Worm (Caenorhabditis elegans) whole organism, L1 larva: ENCODE results near the gene Y71H2AM.1.
A peak's percentile ranks its signal among the peaks of the same experiment; 100 is the strongest.
"Not testable (repeated sequence)": the region's sequence is repeated elsewhere in the genome, so short reads cannot be mapped to it uniquely, and the experiment has no call there.

Source experiments
- C16A3.4 ChIP-seq: fragments of 150-350 bp; optimal IDR thresholded peaks from 2 replicates; lab custom pipeline; 2014; ENCODE audit warnings: missing biosample characterization, missing genetic modification characterization
- C34B4.2 ChIP-seq: sonication (generic microtip); optimal IDR thresholded peaks from 2 replicates; lab custom pipeline; 2017; ENCODE audit warnings: mild to moderate bottlenecking, missing genetic modification characterization, missing compliant biosample characterization
- Y116A8C.19 ChIP-seq: sonication (generic microtip); optimal IDR thresholded peaks from 2 replicates; lab custom pipeline; 2016; ENCODE audit warnings: missing compliant biosample characterization, missing genetic modification characterization, borderline replicate concordance
- alr-1 ChIP-seq: fragments of 200-800 bp; sonication (Bioruptor generic); optimal IDR thresholded peaks from 2 replicates; lab custom pipeline; 2018; ENCODE audit warnings: borderline replicate concordance, mild to moderate bottlenecking, missing genetic modification characterization, missing compliant biosample characterization
- aly-2 ChIP-seq: fragments of 150-350 bp; optimal IDR thresholded peaks from 2 replicates; lab custom pipeline; 2014; ENCODE audit warnings: missing biosample characterization, missing genetic modification characterization
- ceh-82 ChIP-seq, 3 experiments: fragments of 150-350 bp in 1 of 3; sonication (generic microtip) in 2 of 3; optimal IDR thresholded peaks; 2 replicates each; lab custom pipeline; 2014 to 2017; ENCODE audit warnings: missing biosample characterization in 3 of 3, missing genetic modification characterization in 3 of 3
- ceh-88 ChIP-seq: fragments of 200-800 bp; sonication (Bioruptor generic); IDR thresholded peaks from 2 replicates; pipeline ENCODE4 v1.3.6; 2022; ENCODE audit warnings: missing genetic modification characterization, missing compliant biosample characterization
- egl-13 ChIP-seq: sonication (generic microtip); optimal IDR thresholded peaks from 2 replicates; lab custom pipeline; 2016; ENCODE audit warnings: missing genotype, missing genetic modification reagents, missing genetic modification characterization, missing compliant biosample characterization
- egl-27 ChIP-seq, 2 experiments: fragments of 150-350 bp in 1 of 2; sonication (generic microtip); optimal IDR thresholded peaks; 3 replicates each; lab custom pipeline; 2017 to 2018; ENCODE audit warnings: missing biosample characterization in 2 of 2, missing genetic modification characterization in 2 of 2, missing genetic modification reagents in 2 of 2
- elt-2 ChIP-seq: sonication (generic microtip); optimal IDR thresholded peaks from 2 replicates; lab custom pipeline; 2016; ENCODE audit warnings: missing genetic modification characterization, mild to moderate bottlenecking, inconsistent platforms, missing compliant biosample characterization, missing genetic modification reagents
- elt-3 ChIP-seq, 6 experiments: fragments of 150-350 bp in 1 of 6; sonication (generic microtip); optimal IDR thresholded peaks; 2 replicates each; lab custom pipeline; 2017 to 2018; ENCODE audit warnings: missing biosample characterization in 6 of 6, missing genetic modification characterization in 6 of 6, inconsistent platforms in 1 of 6
- ets-5 ChIP-seq: fragments of 200-800 bp; sonication (Bioruptor generic); IDR thresholded peaks from 2 replicates; pipeline ENCODE4 v1.3.6; 2022; ENCODE audit warnings: missing genetic modification characterization, missing compliant biosample characterization
- fkh-10 ChIP-seq: sonication (generic microtip); optimal IDR thresholded peaks from 2 replicates; lab custom pipeline; 2017; ENCODE audit warnings: missing biosample characterization, missing genetic modification reagents, missing genetic modification characterization
- fkh-4 ChIP-seq: sonication (generic microtip); optimal IDR thresholded peaks from 2 replicates; lab custom pipeline; 2016; ENCODE audit warnings: missing compliant biosample characterization, missing genetic modification characterization, borderline replicate concordance
- hpl-2 ChIP-seq: fragments of 150-350 bp; optimal IDR thresholded peaks from 2 replicates; lab custom pipeline; 2014; ENCODE audit warnings: missing biosample characterization, missing genetic modification reagents, missing genetic modification characterization
- irx-1 ChIP-seq: sonication (generic microtip); optimal IDR thresholded peaks from 2 replicates; lab custom pipeline; 2016; ENCODE audit warnings: missing genetic modification characterization, missing compliant biosample characterization
- isw-1 ChIP-seq: fragments of 200-800 bp; sonication (Bioruptor generic); IDR thresholded peaks from 2 replicates; pipeline ENCODE4 v1.3.6; 2022; ENCODE audit warnings: missing genetic modification characterization, missing compliant biosample characterization
- lin-13 ChIP-seq: fragments of 150-350 bp; optimal IDR thresholded peaks from 2 replicates; lab custom pipeline; 2014; ENCODE audit warnings: missing biosample characterization, missing genetic modification reagents, missing genetic modification characterization
- lin-14 ChIP-seq: fragments of 200-800 bp; sonication (Bioruptor generic); optimal IDR thresholded peaks from 2 replicates; lab custom pipeline; 2018; ENCODE audit warnings: mild to moderate bottlenecking, missing genetic modification characterization, moderate library complexity, missing compliant biosample characterization
- lin-15B ChIP-seq: fragments of 150-350 bp; sonication (generic microtip); optimal IDR thresholded peaks from 3 replicates; lab custom pipeline; 2014; ENCODE audit warnings: missing biosample characterization, missing genetic modification characterization
- lin-39 ChIP-seq: fragments of 150-350 bp; optimal IDR thresholded peaks from 2 replicates; lab custom pipeline; 2014; ENCODE audit warnings: missing biosample characterization, missing genetic modification reagents, missing genetic modification characterization
- lsy-2 ChIP-seq, 2 experiments: fragments of 150-350 bp; optimal IDR thresholded peaks; 2 replicates each; lab custom pipeline; 2014; ENCODE audit warnings: missing biosample characterization in 2 of 2, missing genetic modification characterization in 2 of 2
- mab-9 ChIP-seq: fragments of 200-800 bp; sonication (Bioruptor generic); IDR thresholded peaks from 2 replicates; pipeline ENCODE4 v1.3.6; 2022; ENCODE audit warnings: missing genetic modification reagents, missing genetic modification characterization, missing compliant biosample characterization
- mep-1 ChIP-seq: fragments of 150-350 bp; optimal IDR thresholded peaks from 2 replicates; lab custom pipeline; 2014; ENCODE audit warnings: missing biosample characterization, missing genetic modification characterization
- nhr-11 ChIP-seq: fragments of 150-350 bp; optimal IDR thresholded peaks from 2 replicates; lab custom pipeline; 2014; ENCODE audit warnings: missing biosample characterization, missing genetic modification characterization
- nhr-19 ChIP-seq: fragments of 200-800 bp; sonication (Bioruptor generic); conservative IDR thresholded peaks from 2 replicates; pipeline ENCODE4 v1.3.6; 2022; ENCODE audit warnings: missing genetic modification characterization, missing compliant biosample characterization
- nhr-237 ChIP-seq: fragments of 150-350 bp; optimal IDR thresholded peaks from 2 replicates; lab custom pipeline; 2014; ENCODE audit warnings: missing biosample characterization, missing genetic modification characterization
- nhr-28 ChIP-seq: fragments of 150-350 bp; optimal IDR thresholded peaks from 2 replicates; lab custom pipeline; 2014; ENCODE audit warnings: missing biosample characterization, missing genetic modification characterization
- nhr-47 ChIP-seq: sonication (generic microtip); optimal IDR thresholded peaks from 2 replicates; lab custom pipeline; 2016; ENCODE audit warnings: mild to moderate bottlenecking, missing genetic modification characterization, moderate library complexity, missing compliant biosample characterization
- nhr-71 ChIP-seq: sonication (generic microtip); optimal IDR thresholded peaks from 2 replicates; lab custom pipeline; 2016; ENCODE audit warnings: mild to moderate bottlenecking, missing genetic modification characterization, moderate library complexity, missing compliant biosample characterization
- nhr-76 ChIP-seq: sonication (generic microtip); optimal IDR thresholded peaks from 2 replicates; lab custom pipeline; 2017; ENCODE audit warnings: missing biosample characterization, missing genetic modification characterization
- nhr-77 ChIP-seq: fragments of 150-350 bp; optimal IDR thresholded peaks from 2 replicates; lab custom pipeline; 2014; ENCODE audit warnings: missing biosample characterization, missing genetic modification characterization
- nhr-84 ChIP-seq: sonication (generic microtip); optimal IDR thresholded peaks from 2 replicates; lab custom pipeline; 2017; ENCODE audit warnings: missing biosample characterization, missing genetic modification characterization
- nhr-90 ChIP-seq: sonication (generic microtip); optimal IDR thresholded peaks from 2 replicates; lab custom pipeline; 2016; ENCODE audit warnings: mild to moderate bottlenecking, missing genetic modification characterization, missing compliant biosample characterization; ENCODE audit not compliant: poor library complexity
- rnt-1 ChIP-seq: sonication (generic microtip); optimal IDR thresholded peaks from 2 replicates; lab custom pipeline; 2016; ENCODE audit warnings: mild to moderate bottlenecking, missing genetic modification characterization, moderate library complexity, missing compliant biosample characterization
- snu-23 ChIP-seq: sonication (generic microtip); optimal IDR thresholded peaks from 2 replicates; lab custom pipeline; 2016; ENCODE audit warnings: missing genetic modification characterization, missing compliant biosample characterization
- sox-4 ChIP-seq: sonication (generic microtip); optimal IDR thresholded peaks from 2 replicates; lab custom pipeline; 2016; ENCODE audit warnings: missing genetic modification characterization, missing compliant biosample characterization
- sptf-1 ChIP-seq: fragments of 150-350 bp; optimal IDR thresholded peaks from 2 replicates; lab custom pipeline; 2014; ENCODE audit warnings: missing biosample characterization, missing genetic modification characterization
- unc-62 ChIP-seq: fragments of 150-350 bp; optimal IDR thresholded peaks from 2 replicates; lab custom pipeline; 2014; ENCODE audit warnings: missing biosample characterization, missing genetic modification reagents, missing genetic modification characterization
- unc-86 ChIP-seq: sonication (generic microtip); optimal IDR thresholded peaks from 2 replicates; lab custom pipeline; 2016; ENCODE audit warnings: missing genetic modification characterization, missing compliant biosample characterization
- vab-15 ChIP-seq: sonication (generic microtip); optimal IDR thresholded peaks from 2 replicates; lab custom pipeline; 2017; ENCODE audit warnings: missing genotype, mild to moderate bottlenecking, missing genetic modification characterization, missing compliant biosample characterization
- xbp-1 ChIP-seq: sonication (generic microtip); optimal IDR thresholded peaks from 2 replicates; lab custom pipeline; 2016; ENCODE audit warnings: missing genetic modification characterization, missing compliant biosample characterization
- zag-1 ChIP-seq: fragments of 150-350 bp; optimal IDR thresholded peaks from 2 replicates; lab custom pipeline; 2014; ENCODE audit warnings: missing biosample characterization, missing genetic modification characterization
- ztf-4 ChIP-seq: fragments of 150-350 bp; optimal IDR thresholded peaks from 2 replicates; lab custom pipeline; 2014; ENCODE audit warnings: missing biosample characterization, missing genetic modification characterization

Gene Y71H2AM.1

DNA sequence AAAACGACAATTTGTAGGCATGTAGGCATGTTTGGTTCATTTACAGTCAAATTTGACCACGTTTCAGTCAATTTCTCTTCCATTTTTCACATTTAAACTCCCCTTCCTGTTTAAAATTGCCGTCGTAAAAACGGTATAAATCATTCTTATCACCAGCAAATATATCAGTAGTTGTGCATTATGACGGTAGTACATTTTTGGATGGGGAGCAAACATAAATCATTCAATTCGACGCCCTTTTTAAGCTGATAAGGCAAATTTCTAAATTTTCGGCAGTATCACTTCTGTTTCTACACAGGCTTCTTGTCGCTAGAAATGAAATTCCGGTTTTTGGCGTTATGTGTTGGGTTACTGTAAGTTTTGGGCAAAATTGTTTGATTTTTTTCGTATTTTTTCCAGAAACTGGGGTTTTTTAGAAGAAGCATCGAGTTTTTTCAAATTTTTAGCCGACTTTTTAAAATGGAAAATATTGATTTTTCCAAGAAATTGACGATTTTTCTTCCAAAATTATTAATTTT, 15.0 kb downstream of the Y71H2AM.1 start, which contains the start of gene H34I24.2:
TSS of gene H34I24.2 (plus strand) at position 189 of the 518 bp plus-strand sequence.
- TF ChIP-seq elt-2 (peak; percentile 23), unc-86 (no peak)

DNA sequence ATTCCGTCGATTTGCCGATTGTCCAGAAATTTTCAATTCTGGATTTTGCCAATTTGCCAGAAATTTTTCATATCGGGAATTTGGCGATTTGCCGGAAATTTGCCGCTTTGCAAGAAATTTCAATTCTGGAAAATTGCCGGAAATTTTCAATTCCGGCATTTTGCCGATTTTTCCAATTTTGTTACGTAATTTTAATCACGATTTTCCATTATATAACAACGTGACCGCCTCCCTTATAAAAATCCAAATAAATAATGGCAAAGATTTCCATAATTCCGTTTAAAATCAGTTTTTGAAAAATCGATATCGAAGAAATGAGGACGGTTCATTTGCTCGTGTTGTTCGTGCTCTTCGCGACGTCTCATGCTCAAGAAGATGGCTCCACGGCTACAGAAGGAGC, 19.9 kb downstream of the Y71H2AM.1 start, which contains the start of gene H34I24.1:
TSS of gene H34I24.1 (plus strand) at position 301 of the 400 bp plus-strand sequence.
- TF ChIP-seq snu-23 (GFP tag; lab: Kevin White, UChicago); mep-1 (tag; lab: Kevin White, UChicago); ztf-4 (tag; lab: Kevin White, UChicago): not testable (repeated sequence)
- TF ChIP-seq, all 84 proteins: peak for 0; not testable (repeated sequence) for 84

DNA sequence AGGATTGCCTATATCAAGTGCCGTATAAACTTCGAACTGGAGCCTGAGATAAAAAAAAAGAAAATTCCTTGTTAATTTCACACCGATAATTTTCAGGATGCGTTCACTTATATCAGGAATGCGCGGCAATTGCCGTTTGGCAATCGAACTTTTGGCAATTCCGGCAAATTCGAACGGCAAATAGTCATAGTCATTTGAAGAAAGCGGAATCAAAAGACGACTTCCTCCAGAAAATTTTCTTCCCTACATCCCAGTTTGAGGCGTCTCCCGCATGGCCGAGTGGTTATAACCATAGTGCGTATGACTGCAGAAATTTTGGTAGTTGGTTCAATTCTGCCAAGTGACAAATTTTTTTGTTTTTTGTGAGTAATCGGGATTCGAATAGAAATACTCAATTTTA, 29.1 kb downstream of the Y71H2AM.1 start, which contains the start of gene F56F11.4:
TSS of gene F56F11.4 (plus strand) at position 301 of the 400 bp plus-strand sequence.
- TF ChIP-seq nhr-71 (tag; lab: Kevin White, UChicago) (no peak), nhr-19 (GFP tag; lab: Robert Waterston, UW) (no peak), ceh-82 (tag; optimal IDR thresholded peaks at IDR 0.05; lab: Kevin White, UChicago) (no peak), Y116A8C.19 (tag; lab: Kevin White, UChicago) (no peak), nhr-47 (tag; lab: Kevin White, UChicago) (no peak), egl-13 (tag; lab: Kevin White, UChicago) (no peak), lin-13 (GFP tag; lab: Kevin White, UChicago) (no peak), ets-5 (GFP tag; lab: Robert Waterston, UW) (no peak), aly-2 (tag; lab: Kevin White, UChicago) (no peak), nhr-84 (tag; lab: Kevin White, UChicago) (no peak), vab-15 (tag; lab: Kevin White, UChicago) (no peak), lin-39 (tag; lab: Kevin White, UChicago) (no peak), mab-9 (GFP tag; lab: Robert Waterston, UW) (no peak)

DNA sequence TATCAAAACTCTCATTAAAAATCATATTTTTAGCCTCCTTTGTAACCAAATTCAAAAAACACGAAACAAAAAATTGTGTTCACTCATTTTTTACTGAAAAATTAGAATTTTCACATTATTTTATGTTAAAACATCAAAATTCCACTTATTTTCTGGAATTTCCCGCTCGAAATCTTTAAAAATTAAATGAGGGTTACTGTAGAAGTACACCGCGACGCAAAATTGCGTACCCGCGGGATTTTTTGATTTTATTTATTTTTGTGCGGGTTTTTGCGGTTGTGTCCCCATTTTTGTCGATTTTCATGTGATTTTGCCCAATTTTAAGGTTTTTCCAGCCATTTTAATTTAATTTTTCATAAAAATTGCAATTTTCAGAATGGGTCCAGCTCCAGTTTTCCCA, 31.5 kb downstream of the Y71H2AM.1 start:
- TF ChIP-seq nhr-90 (tag; lab: Kevin White, UChicago) (no peak), fkh-10 (no peak), unc-62 (GFP tag; lab: Kevin White, UChicago) (no peak), irx-1 (tag; lab: Kevin White, UChicago) (no peak), alr-1 (no peak), vab-15 (tag; lab: Kevin White, UChicago) (no peak), lin-13 (GFP tag; lab: Kevin White, UChicago) (no peak), xbp-1 (no peak), nhr-76 (tag; lab: Kevin White, UChicago) (no peak), sptf-1 (tag; lab: Kevin White, UChicago) (no peak), rnt-1 (no peak), hpl-2 (GFP tag; lab: Kevin White, UChicago) (no peak), sox-4 (tag; lab: Kevin White, UChicago) (no peak), isw-1 (no peak), lin-14 (no peak), lin-15B (tag; lab: Kevin White, UChicago) (no peak), nhr-28 (tag; lab: Kevin White, UChicago) (no peak), mep-1 (tag; lab: Kevin White, UChicago) (no peak), nhr-11 (tag; lab: Kevin White, UChicago) (no peak), ceh-82 (tag; optimal IDR thresholded peaks at IDR 0.05; lab: Kevin White, UChicago) (no peak)

DNA sequence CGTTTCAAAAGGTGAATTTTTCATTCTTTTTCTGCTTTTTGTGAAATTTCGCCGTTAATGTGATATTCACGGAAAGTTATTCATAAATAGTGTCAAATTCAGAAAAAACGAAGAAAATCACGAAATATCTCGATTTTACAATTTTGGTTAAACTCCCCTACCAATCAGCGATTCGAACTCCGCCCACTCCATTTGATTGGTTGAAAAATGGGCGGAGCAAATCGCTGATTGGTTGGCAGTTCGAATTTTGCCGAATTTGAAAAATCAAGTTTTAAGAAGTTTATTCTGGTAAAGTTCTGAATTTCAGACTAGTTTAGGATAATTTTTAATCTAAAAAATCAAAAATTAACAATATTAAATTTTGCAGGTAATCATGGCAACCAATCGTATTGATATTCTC, 37.8 kb downstream of the Y71H2AM.1 start:
- no peak for TF ChIP-seq lsy-2 (tag; optimal IDR thresholded peaks at IDR 0.05; lab: Kevin White, UChicago)
- TF ChIP-seq elt-3 (tag; optimal IDR thresholded peaks at IDR 0.05; lab: Kevin White, UChicago) = no peak
- TF ChIP-seq nhr-19 (GFP tag; lab: Robert Waterston, UW) = no peak
- no peak for TF ChIP-seq unc-62 (GFP tag; lab: Kevin White, UChicago)
- TF ChIP-seq egl-27 (tag; optimal IDR thresholded peaks at IDR 0.05; lab: Kevin White, UChicago) = no peak
- no peak for TF ChIP-seq isw-1
- no peak for TF ChIP-seq nhr-237 (tag; lab: Kevin White, UChicago)
- no peak for TF ChIP-seq C16A3.4 (tag; lab: Kevin White, UChicago)
- no peak for TF ChIP-seq ceh-88 (GFP tag; lab: Robert Waterston, UW)
- no peak for TF ChIP-seq lin-39 (tag; lab: Kevin White, UChicago)
- TF ChIP-seq nhr-77 (tag; lab: Kevin White, UChicago) = no peak
- no peak for TF ChIP-seq unc-86
- TF ChIP-seq zag-1 (tag; lab: Kevin White, UChicago) = no peak
- TF ChIP-seq nhr-47 (tag; lab: Kevin White, UChicago) = no peak
- TF ChIP-seq fkh-4 (tag; lab: Kevin White, UChicago) = no peak
- no peak for TF ChIP-seq mep-1 (tag; lab: Kevin White, UChicago)
- TF ChIP-seq nhr-71 (tag; lab: Kevin White, UChicago) = no peak
- no peak for TF ChIP-seq C34B4.2
